Fruit fly (Drosophila melanogaster) whole organism, embryonic: Measurements from ENCODE around the gene MTF-1.

Source experiments
- CG13775 ChIP-seq: fragments of 200-800 bp; sonication (Bioruptor generic); optimal IDR thresholded peaks from 3 replicates; lab custom pipeline; 2017; ENCODE audit warnings: missing biosample characterization, mild to moderate bottlenecking, missing genetic modification characterization
- Chrac-16 ChIP-seq: fragments of 200-800 bp; sonication (Bioruptor generic); optimal IDR thresholded peaks from 3 replicates; lab custom pipeline; 2016; ENCODE audit warnings: missing biosample characterization, missing genetic modification characterization
- Dip3 ChIP-seq: fragments of 200-800 bp; sonication (Bioruptor generic); optimal IDR thresholded peaks from 3 replicates; lab custom pipeline; 2016; ENCODE audit warnings: missing biosample characterization, missing genetic modification characterization
- Fer3 ChIP-seq: fragments of 200-800 bp; sonication (Bioruptor generic); optimal IDR thresholded peaks from 2 replicates; lab custom pipeline; 2018; ENCODE audit warnings: missing biosample characterization, mild to moderate bottlenecking, missing genetic modification characterization, moderate library complexity
- az2 ChIP-seq: fragments of 200-800 bp; sonication (Bioruptor generic); optimal IDR thresholded peaks from 3 replicates; lab custom pipeline; 2016; ENCODE audit warnings: missing biosample characterization, missing genetic modification characterization
- bab2 ChIP-seq: fragments of 200-800 bp; sonication (Bioruptor generic); optimal IDR thresholded peaks from 2 replicates; lab custom pipeline; 2016; ENCODE audit warnings: missing biosample characterization, missing genetic modification characterization
- ems ChIP-seq: fragments of 200-800 bp; sonication (Bioruptor generic); optimal IDR thresholded peaks from 3 replicates; lab custom pipeline; 2016; ENCODE audit warnings: missing biosample characterization, missing genetic modification characterization
- fru ChIP-seq: fragments of >200 bp; optimal IDR thresholded peaks from 2 replicates; lab custom pipeline; 2017
- ken ChIP-seq: fragments of 200-800 bp; sonication (Bioruptor generic); IDR thresholded peaks from 3 replicates; pipeline ENCODE4 v1.3.6; 2022; ENCODE audit warnings: missing biosample characterization, missing genetic modification characterization
- mirr ChIP-seq: fragments of 200-800 bp; sonication (Bioruptor generic); optimal IDR thresholded peaks from 3 replicates; lab custom pipeline; 2018; ENCODE audit warnings: missing biosample characterization, mild to moderate bottlenecking, missing genetic modification characterization
- sens-2 ChIP-seq: fragments of 200-800 bp; sonication (Bioruptor generic); IDR thresholded peaks from 2 replicates; pipeline ENCODE4 v1.3.6; 2022; ENCODE audit warnings: missing biosample characterization, missing genetic modification characterization
- unpg ChIP-seq: fragments of 200-800 bp; sonication (Bioruptor generic); optimal IDR thresholded peaks from 3 replicates; lab custom pipeline; 2018; ENCODE audit warnings: missing biosample characterization, mild to moderate bottlenecking, missing genetic modification characterization, moderate library complexity

- TF ChIP-seq fru, result no peak
- no peak for TF ChIP-seq Dip3 (GFP tag; lab: Kevin White, UChicago)
- TF ChIP-seq Fer3 (tag; lab: Kevin White, UChicago), result no peak
- TF ChIP-seq bab2 (GFP tag; lab: Kevin White, UChicago), result no peak
- TF ChIP-seq az2 (GFP tag; lab: Kevin White, UChicago), result no peak
- TF ChIP-seq sens-2 (GFP tag; lab: Robert Waterston, UW), result no peak
- TF ChIP-seq ken (GFP tag; lab: Robert Waterston, UW), result no peak
- no peak for TF ChIP-seq ems (GFP tag; lab: Kevin White, UChicago)
- no peak for TF ChIP-seq Chrac-16 (GFP tag; lab: Kevin White, UChicago)
- no peak for TF ChIP-seq CG13775 (GFP tag; lab: Kevin White, UChicago)
- TF ChIP-seq mirr (GFP tag; lab: Kevin White, UChicago), result no peak
- TF ChIP-seq unpg, result no peak
Observed at dm6 chr3L:9417288-9417687, 12.8 kb upstream of the MTF-1 start, which contains the start of gene CG3982.
